Worm (Caenorhabditis elegans): Measurements from ENCODE around the gene C09E10.3.

DNA sequence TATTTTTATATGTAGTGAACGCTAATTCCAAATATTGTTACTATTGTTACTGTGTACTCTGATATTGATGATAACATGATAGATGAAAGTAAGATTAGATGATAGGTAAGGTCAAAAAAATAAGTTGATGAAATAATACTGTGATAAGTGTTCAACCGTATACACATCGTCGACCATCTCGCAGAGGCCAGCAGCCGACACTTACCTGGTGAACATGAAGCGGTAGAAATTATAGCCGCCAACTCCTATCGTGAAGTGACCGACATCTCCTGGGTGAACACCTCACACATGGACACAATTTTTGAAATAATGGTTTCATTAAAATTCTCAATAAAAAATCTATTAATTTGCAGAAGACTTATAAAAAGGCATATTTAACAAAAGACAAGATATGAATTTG, 36.2 kb upstream of the C09E10.3 start:
- no peak for TF ChIP-seq elt-3 (tag; optimal IDR thresholded peaks at IDR 0.05)
- no peak for TF ChIP-seq nhr-76 (tag; optimal IDR thresholded peaks at IDR 0.05)
- TF ChIP-seq unc-120 (tag; optimal IDR thresholded peaks at IDR 0.05; ENCODE audit: poor library complexity, severe bottlenecking): no peak
- TF ChIP-seq nhr-2 (tag; optimal IDR thresholded peaks at IDR 0.05): no peak
- no peak for TF ChIP-seq ceh-43 (GFP tag; optimal IDR thresholded peaks at IDR 0.05)
- no peak for TF ChIP-seq nhr-237 (tag; optimal IDR thresholded peaks at IDR 0.05)
- TF ChIP-seq snpc-4 (tag; optimal IDR thresholded peaks at IDR 0.05): no peak
- no peak for TF ChIP-seq nhr-28 (tag; optimal IDR thresholded peaks at IDR 0.05)
- TF ChIP-seq elt-1 (tag; optimal IDR thresholded peaks at IDR 0.05; ENCODE audit: borderline replicate concordance, insufficient read depth): no peak
- no peak for TF ChIP-seq unc-39 (tag; optimal IDR thresholded peaks at IDR 0.05)

All from whole organism, mixed stage, embryonic.